Worm (Caenorhabditis elegans) whole organism, young adult: ENCODE measurements around the gene slc-17.4.

ENCODE experiments used
- F49E8.2 ChIP-seq: sonication (generic microtip); optimal IDR thresholded peaks from 3 replicates; lab custom pipeline; 2017; ENCODE audit warnings: missing genetic modification characterization, mild to moderate bottlenecking, missing compliant biosample characterization, antibody characterized with exemption, moderate library complexity; ENCODE audit not compliant: insufficient read depth
- T26A5.8 ChIP-seq: sonication (generic microtip); optimal IDR thresholded peaks from 2 replicates; lab custom pipeline; 2016; ENCODE audit warnings: missing genetic modification characterization, missing compliant biosample characterization
- Y95B8A.8 ChIP-seq: fragments of 200-800 bp; sonication (Bioruptor generic); IDR thresholded peaks from 2 replicates; pipeline ENCODE4 v1.3.6; 2022; ENCODE audit warnings: missing genetic modification reagents, missing genetic modification characterization, missing compliant biosample characterization
- bed-1 ChIP-seq: fragments of 200-800 bp; sonication (Bioruptor generic); IDR thresholded peaks from 2 replicates; pipeline ENCODE4 v1.3.6; 2022; ENCODE audit warnings: missing genetic modification reagents, missing genetic modification characterization, missing compliant biosample characterization
- madf-10 ChIP-seq: sonication (generic microtip); optimal IDR thresholded peaks from 2 replicates; lab custom pipeline; 2016; ENCODE audit warnings: mild to moderate bottlenecking, missing genetic modification characterization, missing compliant biosample characterization
- mes-4 ChIP-seq: sonication (generic microtip); optimal IDR thresholded peaks from 2 replicates; lab custom pipeline; 2016; ENCODE audit warnings: missing genotype, missing genetic modification characterization, missing compliant biosample characterization
- nfya-1 ChIP-seq: sonication (generic microtip); optimal IDR thresholded peaks from 2 replicates; lab custom pipeline; 2017; ENCODE audit warnings: antibody characterized with exemption, missing compliant biosample characterization, missing genetic modification characterization, borderline replicate concordance; ENCODE audit not compliant: insufficient read depth
- nhr-179 ChIP-seq: sonication (generic microtip); optimal IDR thresholded peaks from 2 replicates; lab custom pipeline; 2016; ENCODE audit warnings: mild to moderate bottlenecking, missing genetic modification characterization, missing compliant biosample characterization
- nhr-27 ChIP-seq: fragments of 200-800 bp; sonication (Bioruptor generic); optimal IDR thresholded peaks from 2 replicates; lab custom pipeline; 2018; ENCODE audit warnings: mild to moderate bottlenecking, missing genetic modification characterization, moderate library complexity, missing compliant biosample characterization
- unc-62 ChIP-seq: fragments of 150-350 bp; optimal IDR thresholded peaks from 2 replicates; lab custom pipeline; 2014; ENCODE audit warnings: missing biosample characterization, missing genetic modification reagents, missing genetic modification characterization

- TF ChIP-seq T26A5.8 (no peak), unc-62 (GFP tag; lab: Kevin White, UChicago) (no peak), nfya-1 (tag; lab: Kevin White, UChicago) (no peak), F49E8.2 (tag; lab: Kevin White, UChicago) (no peak), Y95B8A.8 (GFP tag; lab: Robert Waterston, UW) (no peak), nhr-179 (tag; lab: Kevin White, UChicago) (no peak), nhr-27 (tag; lab: Kevin White, UChicago) (no peak), madf-10 (tag; lab: Kevin White, UChicago) (no peak), mes-4 (tag; lab: Kevin White, UChicago) (no peak), bed-1 (GFP tag; lab: Robert Waterston, UW) (no peak)
Measured at ce11 chrIV:17276705-17277458, 14.7 kb downstream of the slc-17.4 start, which contains the start of gene clec-196.
